Fruit fly (Drosophila melanogaster): ENCODE results near the gene RluA-2.

The RluA-2 gene

DNA sequence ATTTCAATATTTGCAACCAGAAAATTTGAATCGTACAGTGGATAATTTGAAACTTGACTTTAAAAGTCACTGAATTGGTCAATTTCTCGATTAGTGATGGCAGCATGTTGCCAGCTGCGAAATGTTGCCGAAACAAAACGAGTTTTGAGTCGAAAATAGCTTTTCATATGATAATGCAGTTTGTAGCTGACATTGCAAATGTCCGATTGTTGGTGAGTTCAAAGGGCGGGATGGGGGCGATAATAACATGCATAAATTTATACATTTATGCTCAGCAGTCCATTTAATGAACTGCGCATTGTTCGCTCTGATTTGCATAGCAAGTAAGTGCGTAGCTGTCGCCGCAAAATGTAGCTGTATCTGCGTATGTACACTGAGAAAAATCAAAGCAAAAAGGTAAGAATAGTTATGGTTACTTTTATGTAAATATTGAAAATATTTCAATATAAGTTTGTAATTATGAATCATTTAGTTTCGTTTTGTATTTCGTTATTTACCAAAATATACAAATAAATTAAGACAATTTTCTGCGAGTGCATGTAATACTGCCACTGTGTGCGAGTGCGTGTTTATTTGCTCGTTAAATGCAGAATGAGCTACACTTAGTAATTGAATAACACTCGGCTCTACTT, 50.2 kb downstream of the RluA-2 start, which contains the start of gene Lip4 (continued):
- no peak for TF ChIP-seq CG9876 (GFP tag; optimal IDR thresholded peaks at IDR 0.05)
- no peak for TF ChIP-seq z (GFP tag; IDR thresholded peaks at IDR 0.05)
- TF ChIP-seq CG9609 (GFP tag; optimal IDR thresholded peaks at IDR 0.05): no peak
- TF ChIP-seq twi (tag; optimal IDR thresholded peaks at IDR 0.05): peak; percentile 9
- TF ChIP-seq Pdp1 (GFP tag; optimal IDR thresholded peaks at IDR 0.05): peak; percentile 58 to 70
- TF ChIP-seq CG15696 (tag; optimal IDR thresholded peaks at IDR 0.05): peak; percentile 66
- no peak for TF ChIP-seq CkIIα-i1 (GFP tag; IDR thresholded peaks at IDR 0.05)
- TF ChIP-seq H15 (GFP tag; IDR thresholded peaks at IDR 0.05): peak; percentile 81
- no peak for TF ChIP-seq CG8765 (GFP tag; IDR thresholded peaks at IDR 0.05)
- TF ChIP-seq CG32772 (GFP tag; IDR thresholded peaks at IDR 0.05): peak; percentile 71
- peak; percentile 79 for TF ChIP-seq Ada2b (GFP tag; IDR thresholded peaks at IDR 0.05)
- TF ChIP-seq CG10462 (GFP tag; optimal IDR thresholded peaks at IDR 0.05): peak; percentile 66
- peak; percentile 83 for TF ChIP-seq lmd (GFP tag; IDR thresholded peaks at IDR 0.05)
- no peak for TF ChIP-seq dan (GFP tag; IDR thresholded peaks at IDR 0.05)
- TF ChIP-seq Optix (GFP tag; IDR thresholded peaks at IDR 0.05): no peak
- no peak for TF ChIP-seq Sry-β (GFP tag; optimal IDR thresholded peaks at IDR 0.05)
- no peak; the same call in 2 of the 3 replicates for TF ChIP-seq CG6175 (GFP tag; IDR thresholded peaks at IDR 0.05)
- no peak for TF ChIP-seq p53 (GFP tag; optimal IDR thresholded peaks at IDR 0.05)
- TF ChIP-seq B-H1 (GFP tag; IDR thresholded peaks at IDR 0.05): peak; percentile 64
- peak; percentile 69; the same call in 2 of the 3 replicates for TF ChIP-seq CG34422 (GFP tag; IDR thresholded peaks at IDR 0.05)
- TF ChIP-seq fd96Cb (tag; optimal IDR thresholded peaks at IDR 0.05): peak; percentile 59
- no peak for TF ChIP-seq CG14965 (GFP tag; optimal IDR thresholded peaks at IDR 0.05; ENCODE audit: borderline replicate concordance)
- TF ChIP-seq CG10543 (GFP tag; optimal IDR thresholded peaks at IDR 0.05): no peak
- peak; percentile 13 for TF ChIP-seq CG2202 (tag; optimal IDR thresholded peaks at IDR 0.05)
- TF ChIP-seq CG7786 (GFP tag; optimal IDR thresholded peaks at IDR 0.05): no peak
- peak; percentile 73 for TF ChIP-seq CG11085 (GFP tag; IDR thresholded peaks at IDR 0.05)
- peak; percentile 7 for TF ChIP-seq Bdp1 (GFP tag; optimal IDR thresholded peaks at IDR 0.05)
- peak; percentile 15 for TF ChIP-seq CG15601 (tag; optimal IDR thresholded peaks at IDR 0.05)
- TF ChIP-seq CG5245 (GFP tag; optimal IDR thresholded peaks at IDR 0.05): peak; percentile 63
- peak; percentile 38; the same call in 1 of the 2 replicates for TF ChIP-seq CG6272 (GFP tag; IDR thresholded peaks at IDR 0.05)
- TF ChIP-seq hbn (GFP tag; IDR thresholded peaks at IDR 0.05; ENCODE audit: partially characterized antibody): no peak
- TF ChIP-seq salm (tag; optimal IDR thresholded peaks at IDR 0.05): peak; percentile 24
- no peak for TF ChIP-seq bbx (GFP tag; IDR thresholded peaks at IDR 0.05; ENCODE audit: partially characterized antibody)
- peak; percentile 69 for TF ChIP-seq CG9437 (GFP tag; optimal IDR thresholded peaks at IDR 0.05)
- peak; percentile 50 for TF ChIP-seq chn (GFP tag; optimal IDR thresholded peaks at IDR 0.05)
- TF ChIP-seq vfl (GFP tag; optimal IDR thresholded peaks at IDR 0.05): peak; percentile 30
- TF ChIP-seq fd3F (GFP tag; optimal IDR thresholded peaks at IDR 0.05): peak; percentile 79
- peak; percentile 41 for TF ChIP-seq CG1647 (GFP tag; optimal IDR thresholded peaks at IDR 0.05)
- TF ChIP-seq cwo (GFP tag; optimal IDR thresholded peaks at IDR 0.05): peak; percentile 65
- TF ChIP-seq chm (GFP tag; IDR thresholded peaks at IDR 0.05): no peak
- TF ChIP-seq CG12155 (GFP tag; optimal IDR thresholded peaks at IDR 0.05): peak; percentile 56
- peak; percentile 82 for TF ChIP-seq PHDP (tag; optimal IDR thresholded peaks at IDR 0.05)
- TF ChIP-seq ken (GFP tag; IDR thresholded peaks at IDR 0.05): peak; percentile 33; the same call in 1 of the 3 replicates
- no peak for TF ChIP-seq dati (GFP tag; IDR thresholded peaks at IDR 0.05)
- peak; percentile 26 for TF ChIP-seq CG12744 (GFP tag; optimal IDR thresholded peaks at IDR 0.05)
- TF ChIP-seq Doc3 (GFP tag; IDR thresholded peaks at IDR 0.05; ENCODE audit: partially characterized antibody): no peak
- peak; percentile 62 for TF ChIP-seq CG17568 (GFP tag; optimal IDR thresholded peaks at IDR 0.05)
- peak; percentile 61 for TF ChIP-seq CG15514 (GFP tag; optimal IDR thresholded peaks at IDR 0.05)
- peak; percentile 22 for TF ChIP-seq NK7.1 (GFP tag; optimal IDR thresholded peaks at IDR 0.05)
- peak; percentile 66 for TF ChIP-seq wdn (GFP tag; IDR thresholded peaks at IDR 0.05)
